Fruit fly (Drosophila melanogaster): ENCODE data around the gene sd.

DNA sequence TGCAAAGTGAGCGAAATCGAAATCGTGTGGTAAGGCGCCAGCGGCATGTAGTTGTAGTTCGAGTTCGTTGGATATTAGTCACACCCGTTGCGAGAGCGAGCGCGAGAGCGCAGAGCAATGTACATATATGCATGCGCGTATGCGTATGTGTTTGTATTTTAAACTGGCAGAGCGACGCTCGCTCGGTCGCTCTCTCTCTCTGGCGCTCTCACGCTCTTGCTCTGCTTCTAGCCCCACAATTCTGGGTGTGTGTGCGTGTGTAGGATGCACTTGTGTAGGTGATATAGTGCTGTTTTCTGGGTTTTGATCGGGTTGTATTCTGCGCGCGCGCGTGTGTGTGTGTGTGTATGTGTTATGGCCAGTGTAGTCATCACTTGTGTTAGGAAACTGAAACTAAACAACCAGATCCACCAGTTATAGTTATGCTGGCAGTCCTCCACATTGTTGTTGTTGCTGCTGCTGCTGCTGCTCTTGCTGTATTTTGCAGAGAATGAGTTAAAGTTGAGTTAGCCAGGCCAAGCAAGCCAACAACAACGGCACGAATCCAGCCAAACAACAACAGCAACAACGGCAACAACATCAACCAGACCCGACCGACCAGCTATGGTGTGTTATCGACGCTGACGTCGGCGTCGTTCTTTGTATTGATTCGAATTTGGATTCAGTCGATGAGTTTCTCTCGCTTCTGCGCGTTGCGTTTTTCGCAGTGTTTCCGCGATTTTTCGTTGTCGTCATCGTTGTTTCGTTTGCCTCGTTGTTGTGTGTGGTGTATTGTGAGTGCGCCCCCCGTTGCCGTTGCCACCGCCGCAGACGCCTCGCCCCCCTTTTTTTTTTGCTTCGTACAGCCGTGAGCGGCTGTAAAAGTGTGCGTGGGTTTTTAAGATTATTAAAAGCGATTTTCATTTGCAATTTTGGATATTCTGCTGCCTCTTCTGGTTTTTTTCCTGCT, 7.8 kb downstream of the sd start:
- peak; percentile 65 for TF ChIP-seq CG14711 (tag; optimal IDR thresholded peaks at IDR 0.05)
- no peak for TF ChIP-seq CG1620 (GFP tag; optimal IDR thresholded peaks at IDR 0.05)
- peak; percentile 61 for TF ChIP-seq cic (GFP tag; optimal IDR thresholded peaks at IDR 0.05)
- no peak for TF ChIP-seq Hr96 (GFP tag; optimal IDR thresholded peaks at IDR 0.05)
- peak; percentile 1 for TF ChIP-seq pad (GFP tag; optimal IDR thresholded peaks at IDR 0.05)
- peak; percentile 82 for TF ChIP-seq tj (GFP tag; optimal IDR thresholded peaks at IDR 0.05)
- no peak for TF ChIP-seq toe (GFP tag; optimal IDR thresholded peaks at IDR 0.05)
- TF ChIP-seq CG11617 (GFP tag; optimal IDR thresholded peaks at IDR 0.05) = peak; percentile 44
- TF ChIP-seq kay (GFP tag; ENCODE audit: borderline replicate concordance) = peak; percentile 80
- TF ChIP-seq Clk (GFP tag; optimal IDR thresholded peaks at IDR 0.05) = no peak
- no peak for TF ChIP-seq cnc (optimal IDR thresholded peaks at IDR 0.05)
- TF ChIP-seq CG7101 (tag; optimal IDR thresholded peaks at IDR 0.05) = peak; percentile 27
- TF ChIP-seq CG12768 (GFP tag; optimal IDR thresholded peaks at IDR 0.05) = peak; percentile 3

Data from whole organism, adult.